Worm (Caenorhabditis elegans): ENCODE measurements around the gene mdh-2.

Gene mdh-2

DNA sequence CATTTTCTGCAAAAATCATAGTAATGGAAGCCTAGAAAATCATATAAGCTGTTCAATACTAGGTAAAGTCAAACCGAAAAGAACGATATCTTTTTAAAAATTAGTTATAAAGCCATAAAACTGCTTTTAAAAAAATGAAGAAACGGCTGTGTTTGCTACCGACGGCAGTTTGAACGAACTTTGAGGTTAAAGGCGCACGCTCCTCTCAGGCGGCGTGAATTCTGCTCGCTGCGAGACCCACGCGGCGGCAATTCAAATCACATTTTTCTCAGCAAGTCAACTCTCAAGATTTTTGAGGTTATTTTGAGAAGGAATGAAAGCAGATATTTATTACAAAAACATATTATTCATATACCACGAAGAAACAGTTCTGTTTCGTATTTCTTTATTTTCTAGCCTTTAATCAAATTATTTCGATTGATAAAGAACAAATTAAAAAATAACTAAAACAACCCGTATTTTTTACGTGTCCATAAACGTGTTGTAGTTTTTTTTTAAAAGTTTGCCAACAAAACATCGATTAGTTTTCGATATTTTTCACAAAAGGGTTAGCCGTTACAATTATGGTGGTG lies at the start of gene mdh-2, which contains the start of gene F20H11.4 (continued):
- TF ChIP-seq spr-1 (tag; optimal IDR thresholded peaks at IDR 0.05) (no peak), egl-43 (GFP tag; IDR thresholded peaks at IDR 0.05) (no peak), lsy-2 (tag; optimal IDR thresholded peaks at IDR 0.05) (peak; percentile 45 to 88)

DNA sequence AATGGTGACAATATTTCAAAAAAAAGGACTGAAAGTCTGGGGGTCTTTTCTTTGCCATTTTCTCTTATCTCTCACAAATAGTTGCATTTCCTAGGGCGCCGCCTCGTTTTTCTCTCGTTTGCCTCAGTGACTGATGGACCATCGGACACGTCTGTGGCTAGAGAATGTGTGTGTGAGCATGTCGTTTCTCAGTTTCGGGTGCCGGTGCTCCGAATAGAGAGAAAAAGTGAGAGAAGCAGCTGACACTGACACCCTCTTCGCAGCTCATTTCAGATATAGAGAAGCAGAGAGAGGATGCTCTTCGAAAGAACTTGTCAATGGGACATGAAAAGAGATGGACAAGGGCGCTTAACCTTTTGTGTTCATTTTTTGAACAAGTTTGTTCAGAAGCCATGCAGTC lies 47.9 kb upstream of the mdh-2 start:
- TF ChIP-seq nhr-41 (GFP tag; IDR thresholded peaks at IDR 0.05) (no peak), pqm-1 (tag; optimal IDR thresholded peaks at IDR 0.05) (no peak), lin-1 (GFP tag; IDR thresholded peaks at IDR 0.05) (no peak), hlh-30 (tag; optimal IDR thresholded peaks at IDR 0.05; ENCODE audit: insufficient read depth) (peak; percentile 50), Y105C5A.15 (GFP tag; IDR thresholded peaks at IDR 0.05) (no peak), nhr-111 (GFP tag; optimal IDR thresholded peaks at IDR 0.05) (no peak), D1046.2 (GFP tag; IDR thresholded peaks at IDR 0.05) (no peak), nhr-77 (tag; optimal IDR thresholded peaks at IDR 0.05) (no peak), nhr-11 (tag; optimal IDR thresholded peaks at IDR 0.05) (peak; percentile 31), unc-62 (GFP tag; optimal IDR thresholded peaks at IDR 0.05 in 1 of 2) (peak in 1 of 2 experiments; percentile 78), unc-62 (tag; optimal IDR thresholded peaks at IDR 0.05) (no peak), lsy-2 (tag; optimal IDR thresholded peaks at IDR 0.05) (peak in 1 of 2 experiments; percentile 15), mxl-2 (GFP tag; conservative IDR thresholded peaks at IDR 0.05) (no peak), madf-9 (GFP tag; conservative IDR thresholded peaks at IDR 0.05) (no peak), snpc-4 (tag; optimal IDR thresholded peaks at IDR 0.05) (no peak), pha-4 (GFP tag; IDR thresholded peaks at IDR 0.05) (no peak), pha-4 (tag; optimal IDR thresholded peaks at IDR 0.05) (no peak), daf-12 (tag; optimal IDR thresholded peaks at IDR 0.05) (no peak), mep-1 (tag; optimal IDR thresholded peaks at IDR 0.05) (peak; percentile 37), unc-39 (tag; optimal IDR thresholded peaks at IDR 0.05) (no peak), lin-15B (tag; optimal IDR thresholded peaks at IDR 0.05) (no peak), ctbp-1 (GFP tag; IDR thresholded peaks at IDR 0.05) (peak; percentile 26; the same call in 1 of the 2 replicates), F37D6.2 (tag; optimal IDR thresholded peaks at IDR 0.05) (no peak), F10B5.3 (tag; optimal IDR thresholded peaks at IDR 0.05) (no peak), mdl-1 (tag; optimal IDR thresholded peaks at IDR 0.05) (no peak), tag-97 (GFP tag; IDR thresholded peaks at IDR 0.05) (no peak), duxl-1 (tag; optimal IDR thresholded peaks at IDR 0.05; ENCODE audit: poor library complexity) (no peak), lin-39 (tag; optimal IDR thresholded peaks at IDR 0.05) (no peak), snpc-1.2 (GFP tag; IDR thresholded peaks at IDR 0.05) (no peak)

ce11 chrIII:6653932-6654331 lies 46.0 kb upstream of the mdh-2 start:
- TF ChIP-seq hlh-30 (tag; optimal IDR thresholded peaks at IDR 0.05; ENCODE audit: insufficient read depth) (no peak), ceh-62 (tag; optimal IDR thresholded peaks at IDR 0.05) (no peak), Y105C5A.15 (GFP tag; IDR thresholded peaks at IDR 0.05) (no peak), lin-39 (tag; optimal IDR thresholded peaks at IDR 0.05) (no peak), mxl-2 (GFP tag; conservative IDR thresholded peaks at IDR 0.05) (no peak), nhr-102 (tag; optimal IDR thresholded peaks at IDR 0.05) (no peak), F44E2.7 (GFP tag; IDR thresholded peaks at IDR 0.05) (no peak), vab-7 (GFP tag; IDR thresholded peaks at IDR 0.05) (no peak), gei-8 (GFP tag; optimal IDR thresholded peaks at IDR 0.05) (no peak), arid-1 (GFP tag; conservative IDR thresholded peaks at IDR 0.05) (no peak), lin-38 (GFP tag; IDR thresholded peaks at IDR 0.05) (no peak)

All from whole organism, L4 larva.